Worm (Caenorhabditis elegans) whole organism, young adult: Measurements from ENCODE around the gene rcan-1.
A peak's percentile ranks its signal among the peaks of the same experiment; 100 is the strongest.

ENCODE experiments used
- Y79H2A.3 ChIP-seq: fragments of 200-800 bp; sonication (Bioruptor generic); conservative IDR thresholded peaks from 2 replicates; pipeline ENCODE4 v1.3.6; 2022; ENCODE audit warnings: missing genetic modification reagents, missing genetic modification characterization, missing compliant biosample characterization
- Y95B8A.8 ChIP-seq: fragments of 200-800 bp; sonication (Bioruptor generic); IDR thresholded peaks from 2 replicates; pipeline ENCODE4 v1.3.6; 2022; ENCODE audit warnings: missing genetic modification reagents, missing genetic modification characterization, missing compliant biosample characterization
- akir-1 ChIP-seq: fragments of 200-800 bp; sonication (Bioruptor generic); optimal IDR thresholded peaks from 2 replicates; lab custom pipeline; 2018; ENCODE audit warnings: mild to moderate bottlenecking, missing genetic modification characterization, moderate library complexity, missing compliant biosample characterization
- cebp-1 ChIP-seq, 2 experiments: fragments of 200-800 bp in 1 of 2; sonication (Bioruptor generic) in 1 of 2; sonication (generic microtip) in 1 of 2; IDR thresholded peaks in 1 of 2; optimal IDR thresholded peaks in 1 of 2; 2 replicates each; pipeline versions ENCODE4 v1.3.6 to Lab custom; 2017 to 2022; ENCODE audit warnings: missing compliant biosample characterization in 2 of 2, missing genetic modification characterization in 2 of 2, mild to moderate bottlenecking in 1 of 2, missing genetic modification reagents in 1 of 2, moderate library complexity in 1 of 2
- die-1 ChIP-seq: sonication (generic microtip); optimal IDR thresholded peaks from 2 replicates; lab custom pipeline; 2016; ENCODE audit warnings: missing genotype, mild to moderate bottlenecking, missing genetic modification characterization, missing compliant biosample characterization
- egrh-3 ChIP-seq: fragments of 200-800 bp; sonication (Bioruptor generic); IDR thresholded peaks from 2 replicates; pipeline ENCODE4 v1.3.6; 2022; ENCODE audit warnings: missing genetic modification reagents, missing genetic modification characterization, missing compliant biosample characterization
- fkh-3 ChIP-seq: sonication (generic microtip); optimal IDR thresholded peaks from 2 replicates; lab custom pipeline; 2016; ENCODE audit warnings: mild to moderate bottlenecking, missing genetic modification characterization, missing compliant biosample characterization
- lin-26 ChIP-seq: fragments of 200-800 bp; sonication (Bioruptor generic); IDR thresholded peaks from 2 replicates; pipeline ENCODE4 v1.3.6; 2022; ENCODE audit warnings: missing genetic modification reagents, missing genetic modification characterization, missing compliant biosample characterization
- lin-35 ChIP-seq, 3 experiments: fragments of 150-350 bp in 2 of 3; sonication (generic microtip) in 1 of 3; optimal IDR thresholded peaks; 2 replicates each; lab custom pipeline; 2014 to 2018; ENCODE audit warnings: missing biosample characterization in 3 of 3, missing genetic modification characterization in 3 of 3, missing genetic modification reagents in 3 of 3
- madf-3 ChIP-seq: fragments of 200-800 bp; sonication (Bioruptor generic); IDR thresholded peaks from 2 replicates; pipeline ENCODE4 v1.3.6; 2022; ENCODE audit warnings: missing genetic modification reagents, missing genetic modification characterization, missing compliant biosample characterization
- nfya-2 ChIP-seq: fragments of 200-800 bp; sonication (Bioruptor generic); IDR thresholded peaks from 2 replicates; pipeline ENCODE4 v1.3.6; 2022; ENCODE audit warnings: missing genetic modification reagents, missing genetic modification characterization, missing compliant biosample characterization
- nfyb-1 ChIP-seq: fragments of 200-800 bp; sonication (Bioruptor generic); IDR thresholded peaks from 2 replicates; pipeline ENCODE4 v1.3.6; 2022; ENCODE audit warnings: missing genetic modification reagents, missing genetic modification characterization, missing compliant biosample characterization
- nhr-120 ChIP-seq: fragments of 200-800 bp; sonication (Bioruptor generic); IDR thresholded peaks from 2 replicates; pipeline ENCODE4 v1.3.6; 2022; ENCODE audit warnings: missing genetic modification characterization, missing compliant biosample characterization
- nhr-80 ChIP-seq: sonication (generic microtip); optimal IDR thresholded peaks from 2 replicates; lab custom pipeline; 2016; ENCODE audit warnings: missing genetic modification characterization, missing compliant biosample characterization
- sdz-38 ChIP-seq: sonication (generic microtip); optimal IDR thresholded peaks from 2 replicates; lab custom pipeline; 2016; ENCODE audit warnings: missing genotype, missing genetic modification characterization, missing compliant biosample characterization
- snpc-4 ChIP-seq, 5 experiments: fragments of 150-350 bp in 1 of 5; sonication (generic microtip) in 4 of 5; optimal IDR thresholded peaks; 2 replicates each; lab custom pipeline; 2014 to 2018; ENCODE audit warnings: missing genetic modification characterization in 5 of 5, missing biosample characterization in 3 of 5, antibody characterized with exemption in 2 of 5, mild to moderate bottlenecking in 2 of 5, missing compliant biosample characterization in 2 of 5, missing genotype in 2 of 5, moderate library complexity in 2 of 5, missing genetic modification reagents in 1 of 5
- tbp1 ChIP-seq: fragments of 200-800 bp; sonication (Bioruptor generic); optimal IDR thresholded peaks from 2 replicates; lab custom pipeline; 2018; ENCODE audit warnings: mild to moderate bottlenecking, missing genetic modification characterization, missing compliant biosample characterization
- ztf-18 ChIP-seq: sonication (generic microtip); optimal IDR thresholded peaks from 2 replicates; lab custom pipeline; 2016; ENCODE audit warnings: missing genotype, mild to moderate bottlenecking, missing genetic modification characterization, missing compliant biosample characterization
- ztf-25 ChIP-seq: fragments of 200-800 bp; sonication (Bioruptor generic); IDR thresholded peaks from 2 replicates; pipeline ENCODE4 v1.3.6; 2022; ENCODE audit warnings: missing genetic modification reagents, missing genetic modification characterization, missing compliant biosample characterization
- ztf-6 ChIP-seq: fragments of 200-800 bp; sonication (Bioruptor generic); IDR thresholded peaks from 2 replicates; pipeline ENCODE4 v1.3.6; 2022; ENCODE audit warnings: missing genetic modification reagents, missing genetic modification characterization, missing compliant biosample characterization

Gene rcan-1

ce11 chrIII:5637297-5637876 lies 46.5 kb downstream of the rcan-1 start (continued):
- TF ChIP-seq Y95B8A.8 (peak; percentile 91), Y79H2A.3 (GFP tag; lab: Robert Waterston, UW) (peak; percentile 85)

ce11 chrIII:5635179-5635578 lies 48.7 kb downstream of the rcan-1 start, which contains the start of gene ckk-1:
ckk-1 (plus strand) TSS chrIII:5635479.
- TF ChIP-seq egrh-3 (GFP tag; lab: Robert Waterston, UW) (no peak), cebp-1 (GFP tag; IDR thresholded peaks at IDR 0.05; lab: Robert Waterston, UW) (no peak), cebp-1 (tag; optimal IDR thresholded peaks at IDR 0.05; lab: Kevin White, UChicago) (no peak), sdz-38 (tag; lab: Kevin White, UChicago) (no peak), nhr-80 (tag; lab: Kevin White, UChicago) (no peak), nhr-120 (GFP tag; lab: Robert Waterston, UW) (no peak)
- TF ChIP-seq, all 124 proteins: peak for 0

- TF ChIP-seq ztf-6 (GFP tag; lab: Robert Waterston, UW) (no peak), nfya-2 (GFP tag; lab: Robert Waterston, UW) (no peak), die-1 (tag; lab: Kevin White, UChicago) (no peak), ztf-18 (tag; lab: Kevin White, UChicago) (no peak), madf-3 (no peak)
These were observed 49.4 kb downstream of the rcan-1 start for ce11 chrIII:5634509-5634908.

- TF ChIP-seq snpc-4 (GFP tag; optimal IDR thresholded peaks at IDR 0.05; lab: Kevin White, UChicago) (peak; percentile 50), snpc-4 (tag; optimal IDR thresholded peaks at IDR 0.05; lab: Kevin White, UChicago) (peak; percentile 48 to 82 (median 80)), akir-1 (GFP tag; lab: Kevin White, UChicago) (no peak), tbp1 (no peak), lin-35 (GFP tag; optimal IDR thresholded peaks at IDR 0.05; lab: Kevin White, UChicago) (peak in 1 of 3 experiments; percentile 10), die-1 (tag; lab: Kevin White, UChicago) (no peak), ztf-25 (GFP tag; lab: Robert Waterston, UW) (no peak), nfyb-1 (0 out of 2 replicates have a peak, but pooled peaks have one; percentile 35), fkh-3 (tag; lab: Kevin White, UChicago) (no peak), lin-26 (GFP tag; lab: Robert Waterston, UW) (no peak)
These were observed 51.4 kb downstream of the rcan-1 start for ce11 chrIII:5632426-5632976.
